Fruit fly (Drosophila melanogaster) whole organism, embryonic: ENCODE results near the gene Art2.

Experiments
- BtbVII ChIP-seq: fragments of 200-800 bp; sonication (Bioruptor generic); optimal IDR thresholded peaks from 3 replicates; lab custom pipeline; 2017; ENCODE audit warnings: missing biosample characterization, mild to moderate bottlenecking, missing genetic modification characterization
- CG13624 ChIP-seq: fragments of 200-800 bp; sonication (Bioruptor generic); optimal IDR thresholded peaks from 2 replicates; lab custom pipeline; 2016; ENCODE audit warnings: missing biosample characterization, missing genetic modification characterization
- CG17361 ChIP-seq: fragments of 200-800 bp; sonication (Bioruptor generic); IDR thresholded peaks from 3 replicates; pipeline ENCODE4 v1.3.6; 2022; ENCODE audit warnings: missing biosample characterization, missing genetic modification characterization
- CG17612 ChIP-seq: fragments of 200-800 bp; sonication (Bioruptor generic); IDR thresholded peaks from 2 replicates; pipeline ENCODE4 v1.3.6; 2022; ENCODE audit warnings: missing biosample characterization, missing genetic modification characterization
- CG18599 ChIP-seq: fragments of 200-800 bp; sonication (Bioruptor generic); optimal IDR thresholded peaks from 3 replicates; lab custom pipeline; 2017; ENCODE audit warnings: missing biosample characterization, missing genetic modification characterization, mild to moderate bottlenecking, moderate library complexity, missing genetic modification reagents
- CG2116 ChIP-seq: fragments of 200-800 bp; sonication (Bioruptor generic); optimal IDR thresholded peaks from 3 replicates; lab custom pipeline; 2018; ENCODE audit warnings: missing biosample characterization, mild to moderate bottlenecking, missing genetic modification characterization
- CG32772 ChIP-seq: fragments of 200-800 bp; sonication (Bioruptor generic); IDR thresholded peaks from 2 replicates; pipeline ENCODE4 v1.3.6; 2022; ENCODE audit warnings: missing biosample characterization, missing genetic modification characterization
- CG4404 ChIP-seq: fragments of 200-800 bp; sonication (Bioruptor generic); IDR thresholded peaks from 2 replicates; pipeline ENCODE4 v1.3.6; 2022; ENCODE audit warnings: missing biosample characterization, missing genetic modification characterization
- CG6175 ChIP-seq: fragments of 200-800 bp; sonication (Bioruptor generic); IDR thresholded peaks from 3 replicates; pipeline ENCODE4 v1.3.6; 2022; ENCODE audit warnings: missing biosample characterization, missing genetic modification characterization
- CG8290 ChIP-seq, 3 experiments: fragments of 200-800 bp; sonication (Bioruptor generic); optimal IDR thresholded peaks; 2 replicates each; lab custom pipeline; 2016 to 2019; ENCODE audit warnings: missing biosample characterization in 3 of 3, missing genetic modification characterization in 3 of 3, mild to moderate bottlenecking in 2 of 3, moderate library complexity in 1 of 3
- Deaf1 ChIP-seq: fragments of 200-800 bp; optimal IDR thresholded peaks from 3 replicates; lab custom pipeline; 2019; ENCODE audit warnings: missing biosample characterization, mild to moderate bottlenecking, missing genetic modification characterization, moderate library complexity
- Drgx ChIP-seq: fragments of 200-800 bp; sonication (Bioruptor generic); IDR thresholded peaks from 2 replicates; pipeline ENCODE4 v1.3.6; 2022; ENCODE audit warnings: missing biosample characterization, missing genetic modification characterization
- HHEX ChIP-seq: fragments of 200-800 bp; sonication (Bioruptor generic); optimal IDR thresholded peaks from 3 replicates; lab custom pipeline; 2017; ENCODE audit warnings: missing biosample characterization, mild to moderate bottlenecking, missing genetic modification characterization, missing genetic modification reagents
- HLH4C ChIP-seq: fragments of 200-800 bp; sonication (Bioruptor generic); IDR thresholded peaks from 3 replicates; pipeline ENCODE4 v1.3.6; 2022; ENCODE audit warnings: missing biosample characterization, missing genetic modification characterization; ENCODE audit not compliant: partially characterized antibody
- Sox102F ChIP-seq: fragments of 200-800 bp; sonication (Bioruptor generic); optimal IDR thresholded peaks from 2 replicates; lab custom pipeline; 2018; ENCODE audit warnings: missing biosample characterization, mild to moderate bottlenecking, missing genetic modification characterization, moderate library complexity
- Taf1 ChIP-seq: fragments of 200-800 bp; sonication (Bioruptor generic); IDR thresholded peaks from 2 replicates; pipeline ENCODE4 v1.3.6; 2022; ENCODE audit warnings: missing biosample characterization, missing genetic modification characterization
- al ChIP-seq: fragments of 200-800 bp; sonication (Bioruptor generic); IDR thresholded peaks from 2 replicates; pipeline ENCODE4 v1.3.6; 2022; ENCODE audit warnings: missing biosample characterization, missing genetic modification characterization
- bcd ChIP-seq: fragments of 200-800 bp; sonication (Bioruptor generic); optimal IDR thresholded peaks from 2 replicates; lab custom pipeline; 2017; ENCODE audit warnings: missing biosample characterization, mild to moderate bottlenecking, missing genetic modification characterization
- chinmo ChIP-seq: fragments of 200-800 bp; sonication (Bioruptor generic); IDR thresholded peaks from 4 replicates; pipeline ENCODE4 v1.3.6; 2022; ENCODE audit warnings: missing biosample characterization, missing genetic modification characterization; ENCODE audit not compliant: partially characterized antibody
- croc ChIP-seq: fragments of 200-800 bp; sonication (Bioruptor generic); conservative IDR thresholded peaks from 3 replicates; pipeline ENCODE4 v1.3.6; 2022; ENCODE audit warnings: missing biosample characterization, missing genetic modification characterization
- dmrt99B ChIP-seq: fragments of 200-800 bp; sonication (Bioruptor generic); optimal IDR thresholded peaks from 2 replicates; lab custom pipeline; 2018; ENCODE audit warnings: missing biosample characterization, mild to moderate bottlenecking, missing genetic modification characterization, moderate library complexity
- fd96Cb ChIP-seq: fragments of 200-800 bp; sonication (Bioruptor generic); optimal IDR thresholded peaks from 2 replicates; lab custom pipeline; 2018; ENCODE audit warnings: missing biosample characterization, mild to moderate bottlenecking, missing genetic modification characterization, moderate library complexity
- hkb ChIP-seq, 2 experiments: fragments of 200-800 bp in 1 of 2; fragments of >200 bp in 1 of 2; sonication (Bioruptor generic) in 1 of 2; IDR thresholded peaks in 1 of 2; optimal IDR thresholded peaks in 1 of 2; 2 replicates each; pipeline versions ENCODE4 v1.3.6 to Lab custom; 2017 to 2022; ENCODE audit warnings: missing biosample characterization in 1 of 2, missing genetic modification characterization in 1 of 2
- jing ChIP-seq: fragments of 200-800 bp; sonication (Bioruptor generic); optimal IDR thresholded peaks from 2 replicates; lab custom pipeline; 2018; ENCODE audit warnings: missing biosample characterization, mild to moderate bottlenecking, missing genetic modification characterization
- ken ChIP-seq: fragments of 200-800 bp; sonication (Bioruptor generic); IDR thresholded peaks from 3 replicates; pipeline ENCODE4 v1.3.6; 2022; ENCODE audit warnings: missing biosample characterization, missing genetic modification characterization
- pan ChIP-seq, 4 experiments: fragments of >200 bp in 3 of 4; fragments of 200-800 bp in 1 of 4; sonication (Bioruptor generic) in 1 of 4; optimal IDR thresholded peaks in 3 of 4; IDR thresholded peaks in 1 of 4; 2 replicates each; pipeline versions ENCODE4 v1.3.6 to Lab custom; 2017 to 2022; ENCODE audit warnings: missing biosample characterization in 2 of 4, missing genetic modification characterization in 2 of 4, mixed read lengths in 1 of 4
- prd ChIP-seq, 3 experiments: fragments of >200 bp in 2 of 3; fragments of 200-800 bp in 1 of 3; sonication (Bioruptor generic) in 1 of 3; optimal IDR thresholded peaks in 2 of 3; IDR thresholded peaks in 1 of 3; 2 replicates in 2 of 3; 3 replicates in 1 of 3; pipeline versions ENCODE4 v1.3.6 to Lab custom; 2017 to 2022; ENCODE audit warnings: missing biosample characterization in 1 of 3, missing genetic modification characterization in 1 of 3
- row ChIP-seq: fragments of 200-800 bp; sonication (Bioruptor generic); IDR thresholded peaks from 3 replicates; pipeline ENCODE4 v1.3.6; 2022; ENCODE audit warnings: missing biosample characterization, missing genetic modification characterization
- scrt ChIP-seq: fragments of 200-800 bp; sonication (Bioruptor generic); optimal IDR thresholded peaks from 2 replicates; lab custom pipeline; 2018; ENCODE audit warnings: missing biosample characterization, mild to moderate bottlenecking, missing genetic modification characterization, moderate library complexity
- slp2 ChIP-seq: fragments of 200-800 bp; sonication (Bioruptor generic); optimal IDR thresholded peaks from 2 replicates; lab custom pipeline; 2016; ENCODE audit warnings: missing biosample characterization, missing genetic modification characterization
- sqz ChIP-seq: fragments of 200-800 bp; sonication (Bioruptor generic); optimal IDR thresholded peaks from 3 replicates; lab custom pipeline; 2018; ENCODE audit warnings: missing biosample characterization, mild to moderate bottlenecking, missing genetic modification characterization
- tll ChIP-seq, 2 experiments: fragments of 200-800 bp in 1 of 2; fragments of >200 bp in 1 of 2; sonication (Bioruptor generic) in 1 of 2; optimal IDR thresholded peaks; 2 replicates each; lab custom pipeline; 2017 to 2019; ENCODE audit warnings: missing biosample characterization in 2 of 2, missing genetic modification characterization in 2 of 2, mild to moderate bottlenecking in 1 of 2, moderate library complexity in 1 of 2
- toy ChIP-seq: fragments of 200-800 bp; sonication (Bioruptor generic); IDR thresholded peaks from 2 replicates; pipeline ENCODE4 v1.3.6; 2022; ENCODE audit warnings: missing biosample characterization, missing genetic modification characterization
- zen ChIP-seq: fragments of 200-800 bp; sonication (Bioruptor generic); optimal IDR thresholded peaks from 3 replicates; lab custom pipeline; 2018; ENCODE audit warnings: missing biosample characterization, mild to moderate bottlenecking, missing genetic modification characterization, moderate library complexity

Art2 gene

DNA sequence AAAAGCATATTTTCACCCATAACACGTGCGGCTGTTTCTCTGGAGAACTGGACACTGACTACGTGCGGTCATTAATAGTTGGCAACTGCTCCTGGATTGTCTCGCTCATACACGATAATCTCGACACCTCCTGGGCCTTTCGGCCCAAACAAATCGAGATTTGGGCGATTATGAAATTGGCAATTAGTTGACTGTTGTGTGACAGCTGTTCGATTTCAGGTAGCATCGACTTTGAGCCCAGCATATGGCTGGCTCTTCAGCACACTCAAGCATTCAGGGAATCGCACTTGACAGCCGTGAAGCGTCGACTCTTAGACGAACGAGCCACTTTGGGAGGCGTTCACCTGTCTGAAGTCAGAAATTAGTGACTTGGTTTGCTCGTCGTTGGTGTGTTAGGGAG is at the start of gene Art2:
TSS of gene Art2 (minus strand) at position 101 of the 400 bp plus-strand sequence.
- TF ChIP-seq croc (GFP tag; lab: Robert Waterston, UW) (no peak), scrt (no peak), toy (GFP tag; lab: Robert Waterston, UW) (no peak), zen (peak; percentile 84), sqz (GFP tag; lab: Kevin White, UChicago) (no peak), tll (GFP tag; optimal IDR thresholded peaks at IDR 0.05; lab: Kevin White, UChicago) (peak in 1 of 2 experiments; percentile 81), CG17361 (GFP tag; lab: Robert Waterston, UW) (no peak), CG6175 (GFP tag; lab: Robert Waterston, UW) (no peak)

DNA sequence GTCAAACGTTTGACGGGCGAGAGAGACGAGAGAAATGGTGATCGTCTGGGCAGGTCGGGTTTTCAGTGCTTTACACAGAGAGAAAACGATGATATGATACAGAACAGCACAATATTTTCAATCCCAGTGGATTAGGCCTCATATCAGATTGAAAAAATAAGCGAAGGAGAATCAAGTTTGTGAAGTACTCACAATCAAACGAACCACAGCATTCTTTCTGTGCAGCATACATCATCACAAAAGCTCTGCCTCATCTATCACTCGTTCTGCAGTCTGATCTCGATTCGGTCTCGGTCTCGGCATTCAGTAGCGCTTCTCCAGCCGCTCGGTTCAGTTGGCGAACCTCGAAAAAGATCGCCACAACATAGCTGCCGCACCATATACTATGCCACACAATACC is 43.1 kb upstream of the Art2 start, which contains the start of gene bdl:
TSS of gene bdl (plus strand) at position 301 of the 400 bp plus-strand sequence.
- TF ChIP-seq ken (0 out of 3 replicates have a peak, but pooled peaks have one; percentile 17), HHEX (GFP tag; lab: Kevin White, UChicago) (no peak), pan (optimal IDR thresholded peaks at IDR 0.05; lab: Kevin White, UChicago) (no peak), pan (GFP tag; optimal IDR thresholded peaks at IDR 0.05 in 1 of 2, IDR thresholded peaks at IDR 0.05 in 1 of 2) (peak in 1 of 2 experiments; percentile 26), prd (optimal IDR thresholded peaks at IDR 0.05; lab: Kevin White, UChicago) (no peak), prd (GFP tag; IDR thresholded peaks at IDR 0.05; lab: Robert Waterston, UW) (0 out of 3 replicates have a peak, but pooled peaks have one; percentile 19), BtbVII (no peak), Taf1 (GFP tag; lab: Robert Waterston, UW) (0 out of 2 replicates have a peak, but pooled peaks have one; percentile 25), Sox102F (GFP tag; lab: Kevin White, UChicago) (peak; percentile 3), hkb (optimal IDR thresholded peaks at IDR 0.05; lab: Kevin White, UChicago) (no peak), hkb (GFP tag; IDR thresholded peaks at IDR 0.05; lab: Robert Waterston, UW) (peak; percentile 24; the same call in 1 of the 2 replicates), HLH4C (GFP tag; lab: Robert Waterston, UW) (no peak), slp2 (GFP tag; lab: Kevin White, UChicago) (no peak), Drgx (GFP tag; lab: Robert Waterston, UW) (peak; percentile 31; the same call in 1 of the 2 replicates), CG32772 (GFP tag; lab: Robert Waterston, UW) (0 out of 2 replicates have a peak, but pooled peaks have one; percentile 13), al (no peak), chinmo (0 out of 4 replicates have a peak, but pooled peaks have one; percentile 26), row (GFP tag; lab: Robert Waterston, UW) (peak; percentile 48; the same call in 2 of the 3 replicates), dmrt99B (peak; percentile 12), CG18599 (GFP tag; lab: Kevin White, UChicago) (peak; percentile 16), Deaf1 (tag; lab: Kevin White, UChicago) (peak; percentile 57), bcd (GFP tag; lab: Kevin White, UChicago) (no peak), CG13624 (no peak), CG2116 (GFP tag; lab: Kevin White, UChicago) (no peak), fd96Cb (tag; lab: Kevin White, UChicago) (no peak)

DNA sequence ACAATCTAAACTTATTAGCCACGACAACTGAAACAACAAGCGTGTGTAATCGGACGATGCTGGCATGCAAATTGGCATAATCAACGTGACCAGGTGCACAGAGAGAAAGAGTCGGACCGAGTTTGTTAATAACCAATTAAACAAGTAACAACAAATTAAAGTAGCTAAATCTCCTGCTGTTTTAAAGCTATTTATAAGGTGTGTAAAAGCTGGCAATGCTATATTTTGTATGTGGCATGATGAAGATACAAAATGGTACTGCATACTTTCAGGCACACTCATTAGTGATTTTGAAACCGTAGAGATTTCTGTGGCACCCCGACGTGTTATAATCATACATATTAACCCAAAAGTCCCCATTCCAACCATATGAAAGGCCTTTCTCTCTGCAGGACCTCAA is 36.8 kb upstream of the Art2 start:
- no peak for TF ChIP-seq jing (GFP tag; lab: Kevin White, UChicago)
- TF ChIP-seq CG17612 (GFP tag; lab: Robert Waterston, UW): peak; percentile 70; the same call in 1 of the 2 replicates
- no peak for TF ChIP-seq CG4404 (GFP tag; lab: Robert Waterston, UW)
- peak; percentile 98 for TF ChIP-seq CG8290 (GFP tag; optimal IDR thresholded peaks at IDR 0.05; lab: Kevin White, UChicago)
- peak in 1 of 2 experiments; percentile 92 for TF ChIP-seq CG8290 (tag; optimal IDR thresholded peaks at IDR 0.05; lab: Kevin White, UChicago)
- TF ChIP-seq hkb (optimal IDR thresholded peaks at IDR 0.05; lab: Kevin White, UChicago): no peak
- TF ChIP-seq hkb (GFP tag; IDR thresholded peaks at IDR 0.05; lab: Robert Waterston, UW): no peak
